Fruit fly (Drosophila melanogaster) whole organism, embryonic: ENCODE data around the gene Octbeta2R.

Experiments used
- ATbp ChIP-seq: fragments of 200-800 bp; sonication (Bioruptor generic); optimal IDR thresholded peaks from 2 replicates; lab custom pipeline; 2017; ENCODE audit warnings: missing biosample characterization, mild to moderate bottlenecking, missing genetic modification characterization, missing genetic modification reagents
- CG10654 ChIP-seq: fragments of 200-800 bp; sonication (Bioruptor generic); optimal IDR thresholded peaks from 2 replicates; lab custom pipeline; 2016; ENCODE audit warnings: missing biosample characterization, missing genetic modification characterization
- CG12391 ChIP-seq: fragments of 200-800 bp; sonication (Bioruptor generic); optimal IDR thresholded peaks from 3 replicates; lab custom pipeline; 2018; ENCODE audit warnings: missing biosample characterization, mild to moderate bottlenecking, missing genetic modification characterization, moderate library complexity
- CG13424 ChIP-seq: fragments of 200-800 bp; sonication (Bioruptor generic); optimal IDR thresholded peaks from 2 replicates; lab custom pipeline; 2019; ENCODE audit warnings: missing biosample characterization, mild to moderate bottlenecking, missing genetic modification characterization, moderate library complexity
- CG16779 ChIP-seq: fragments of 200-800 bp; sonication (Bioruptor generic); IDR thresholded peaks from 2 replicates; pipeline ENCODE4 v1.3.6; 2022; ENCODE audit warnings: missing biosample characterization, missing genetic modification characterization
- CG17328 ChIP-seq: fragments of 200-800 bp; sonication (Bioruptor generic); IDR thresholded peaks from 2 replicates; pipeline ENCODE4 v1.3.6; 2022; ENCODE audit warnings: missing biosample characterization, missing genetic modification characterization
- CG17359 ChIP-seq: fragments of 200-800 bp; sonication (Bioruptor generic); optimal IDR thresholded peaks from 3 replicates; lab custom pipeline; 2018; ENCODE audit warnings: missing biosample characterization, mild to moderate bottlenecking, missing genetic modification characterization, moderate library complexity
- CG1832 ChIP-seq: fragments of 200-800 bp; sonication (Bioruptor generic); optimal IDR thresholded peaks from 2 replicates; lab custom pipeline; 2017; ENCODE audit warnings: missing biosample characterization, mild to moderate bottlenecking, missing genetic modification characterization, inconsistent platforms
- CG2678 ChIP-seq: fragments of 200-800 bp; sonication (Bioruptor generic); optimal IDR thresholded peaks from 3 replicates; lab custom pipeline; 2019; ENCODE audit warnings: missing biosample characterization, mild to moderate bottlenecking, missing genetic modification characterization, moderate library complexity
- CG30403 ChIP-seq: fragments of 200-800 bp; sonication (Bioruptor generic); optimal IDR thresholded peaks from 3 replicates; lab custom pipeline; 2016; ENCODE audit warnings: missing biosample characterization, missing genetic modification characterization
- CG4707 ChIP-seq: fragments of 200-800 bp; sonication (Bioruptor generic); optimal IDR thresholded peaks from 2 replicates; lab custom pipeline; 2018; ENCODE audit warnings: missing biosample characterization, mild to moderate bottlenecking, missing genetic modification characterization, moderate library complexity
- CG7357 ChIP-seq: fragments of 200-800 bp; sonication (Bioruptor generic); IDR thresholded peaks from 3 replicates; pipeline ENCODE4 v1.3.6; 2022; ENCODE audit warnings: missing biosample characterization, missing genetic modification characterization
- CG7839 ChIP-seq: fragments of 200-800 bp; sonication (Bioruptor generic); optimal IDR thresholded peaks from 3 replicates; lab custom pipeline; 2018; ENCODE audit warnings: missing biosample characterization, mild to moderate bottlenecking, missing genetic modification characterization, moderate library complexity
- CG9609 ChIP-seq: fragments of 200-800 bp; sonication (Bioruptor generic); optimal IDR thresholded peaks from 3 replicates; lab custom pipeline; 2016; ENCODE audit warnings: missing biosample characterization, missing genetic modification characterization
- CG9817 ChIP-seq: fragments of 200-800 bp; sonication (Bioruptor generic); optimal IDR thresholded peaks from 2 replicates; lab custom pipeline; 2018; ENCODE audit warnings: missing biosample characterization, mild to moderate bottlenecking, missing genetic modification characterization, moderate library complexity
- D19A ChIP-seq: fragments of 200-800 bp; optimal IDR thresholded peaks from 3 replicates; lab custom pipeline; 2019; ENCODE audit warnings: missing biosample characterization, mild to moderate bottlenecking, missing genetic modification characterization, moderate library complexity
- Dip2 ChIP-seq: fragments of 200-800 bp; sonication (Bioruptor generic); IDR thresholded peaks from 2 replicates; pipeline ENCODE4 v1.3.6; 2022; ENCODE audit warnings: missing biosample characterization, missing genetic modification characterization
- HmgZ ChIP-seq: fragments of 200-800 bp; sonication (Bioruptor generic); optimal IDR thresholded peaks from 2 replicates; lab custom pipeline; 2018; ENCODE audit warnings: missing biosample characterization, mild to moderate bottlenecking, missing genetic modification characterization
- Hr51 ChIP-seq, 2 experiments: fragments of 200-800 bp; sonication (Bioruptor generic); optimal IDR thresholded peaks; 2 replicates in 1 of 2; 3 replicates in 1 of 2; lab custom pipeline; 2016 to 2018; ENCODE audit warnings: missing biosample characterization in 2 of 2, missing genetic modification characterization in 2 of 2, mild to moderate bottlenecking in 1 of 2, moderate library complexity in 1 of 2
- Hr78 ChIP-seq, 2 experiments: fragments of 200-800 bp in 1 of 2; fragments of >200 bp in 1 of 2; sonication (Bioruptor generic) in 1 of 2; optimal IDR thresholded peaks; 2 replicates each; lab custom pipeline; 2017 to 2019; ENCODE audit warnings: missing biosample characterization in 2 of 2, missing genetic modification characterization in 2 of 2, mild to moderate bottlenecking in 1 of 2, moderate library complexity in 1 of 2
- Lpt ChIP-seq: fragments of >200 bp; optimal IDR thresholded peaks from 2 replicates; lab custom pipeline; 2018; ENCODE audit warnings: missing biosample characterization, missing genetic modification characterization
- Med ChIP-seq: fragments of 200-800 bp; sonication (Bioruptor generic); peaks from one replicate; lab custom pipeline; 2016; ENCODE audit warnings: missing biosample characterization, missing genetic modification characterization, mild to moderate bottlenecking, inconsistent platforms, moderate library complexity
- NK7.1 ChIP-seq: fragments of 200-800 bp; sonication (Bioruptor generic); optimal IDR thresholded peaks from 3 replicates; lab custom pipeline; 2016; ENCODE audit warnings: missing biosample characterization, missing genetic modification characterization
- Oli ChIP-seq: fragments of 200-800 bp; sonication (Bioruptor generic); optimal IDR thresholded peaks from 2 replicates; lab custom pipeline; 2018; ENCODE audit warnings: missing biosample characterization, mild to moderate bottlenecking, missing genetic modification characterization, moderate library complexity
- Optix ChIP-seq: fragments of 200-800 bp; sonication (Bioruptor generic); IDR thresholded peaks from 3 replicates; pipeline ENCODE4 v1.3.6; 2022; ENCODE audit warnings: missing biosample characterization, missing genetic modification characterization
- Pdp1 ChIP-seq, 2 experiments: fragments of 200-800 bp; sonication (Bioruptor generic); optimal IDR thresholded peaks; 3 replicates each; lab custom pipeline; 2016; ENCODE audit warnings: missing biosample characterization in 2 of 2, missing genetic modification characterization in 2 of 2, mild to moderate bottlenecking in 1 of 2, moderate library complexity in 1 of 2
- Ptx1 ChIP-seq: fragments of 200-800 bp; sonication (Bioruptor generic); IDR thresholded peaks from 2 replicates; pipeline ENCODE4 v1.3.6; 2022; ENCODE audit warnings: missing biosample characterization, missing genetic modification characterization
- Sox100B ChIP-seq: fragments of 200-800 bp; sonication (Bioruptor generic); optimal IDR thresholded peaks from 3 replicates; lab custom pipeline; 2018; ENCODE audit warnings: missing biosample characterization, mild to moderate bottlenecking, missing genetic modification characterization
- Sox102F ChIP-seq: fragments of 200-800 bp; sonication (Bioruptor generic); optimal IDR thresholded peaks from 2 replicates; lab custom pipeline; 2018; ENCODE audit warnings: missing biosample characterization, mild to moderate bottlenecking, missing genetic modification characterization, moderate library complexity
- TFAM ChIP-seq: fragments of 200-800 bp; sonication (Bioruptor generic); optimal IDR thresholded peaks from 2 replicates; lab custom pipeline; 2017; ENCODE audit warnings: missing biosample characterization, missing genetic modification characterization, inconsistent platforms
- abd-A ChIP-seq: fragments of 200-800 bp; sonication (Bioruptor generic); optimal IDR thresholded peaks from 3 replicates; lab custom pipeline; 2019; ENCODE audit warnings: missing biosample characterization, mild to moderate bottlenecking, missing genetic modification characterization, moderate library complexity
- ase ChIP-seq: fragments of 200-800 bp; sonication (Bioruptor generic); IDR thresholded peaks from 3 replicates; pipeline ENCODE4 v1.3.6; 2022; ENCODE audit warnings: missing biosample characterization, missing genetic modification characterization
- cas ChIP-seq: fragments of 200-800 bp; sonication (Bioruptor generic); IDR thresholded peaks from 2 replicates; pipeline ENCODE4 v1.3.6; 2022; ENCODE audit warnings: missing biosample characterization, missing genetic modification characterization
- ci ChIP-seq: fragments of 200-800 bp; sonication (Bioruptor generic); IDR thresholded peaks from 3 replicates; pipeline ENCODE4 v1.3.6; 2022; ENCODE audit warnings: missing biosample characterization, missing genetic modification characterization
- cwo ChIP-seq: fragments of 200-800 bp; sonication (Bioruptor generic); optimal IDR thresholded peaks from 3 replicates; lab custom pipeline; 2017; ENCODE audit warnings: missing biosample characterization, missing genetic modification characterization, mild to moderate bottlenecking, moderate library complexity, missing genetic modification reagents
- dm ChIP-seq: fragments of 200-800 bp; sonication (Bioruptor generic); optimal IDR thresholded peaks from 3 replicates; lab custom pipeline; 2016; ENCODE audit warnings: missing biosample characterization, missing genetic modification characterization
- dmrt99B ChIP-seq: fragments of 200-800 bp; sonication (Bioruptor generic); optimal IDR thresholded peaks from 2 replicates; lab custom pipeline; 2018; ENCODE audit warnings: missing biosample characterization, mild to moderate bottlenecking, missing genetic modification characterization, moderate library complexity
- ems ChIP-seq: fragments of 200-800 bp; sonication (Bioruptor generic); optimal IDR thresholded peaks from 3 replicates; lab custom pipeline; 2016; ENCODE audit warnings: missing biosample characterization, missing genetic modification characterization
- gem ChIP-seq: fragments of 200-800 bp; sonication (Bioruptor generic); optimal IDR thresholded peaks from 2 replicates; lab custom pipeline; 2019; ENCODE audit warnings: missing biosample characterization, mild to moderate bottlenecking, missing genetic modification characterization, moderate library complexity
- grau ChIP-seq: fragments of 200-800 bp; optimal IDR thresholded peaks from 3 replicates; lab custom pipeline; 2019; ENCODE audit warnings: missing biosample characterization, mild to moderate bottlenecking, missing genetic modification characterization, moderate library complexity
- jing ChIP-seq: fragments of 200-800 bp; sonication (Bioruptor generic); optimal IDR thresholded peaks from 2 replicates; lab custom pipeline; 2018; ENCODE audit warnings: missing biosample characterization, mild to moderate bottlenecking, missing genetic modification characterization
- luna ChIP-seq: fragments of 200-800 bp; sonication (Bioruptor generic); optimal IDR thresholded peaks from 2 replicates; lab custom pipeline; 2016; ENCODE audit warnings: missing biosample characterization, missing genetic modification characterization
- phol ChIP-seq: fragments of 200-800 bp; sonication (Bioruptor generic); optimal IDR thresholded peaks from 3 replicates; lab custom pipeline; 2018; ENCODE audit warnings: missing biosample characterization, mild to moderate bottlenecking, missing genetic modification characterization, moderate library complexity
- prd ChIP-seq, 3 experiments: fragments of >200 bp in 2 of 3; fragments of 200-800 bp in 1 of 3; sonication (Bioruptor generic) in 1 of 3; optimal IDR thresholded peaks in 2 of 3; IDR thresholded peaks in 1 of 3; 2 replicates in 2 of 3; 3 replicates in 1 of 3; pipeline versions ENCODE4 v1.3.6 to Lab custom; 2017 to 2022; ENCODE audit warnings: missing biosample characterization in 1 of 3, missing genetic modification characterization in 1 of 3
- run ChIP-seq: fragments of 200-800 bp; sonication (Bioruptor generic); optimal IDR thresholded peaks from 3 replicates; lab custom pipeline; 2018; ENCODE audit warnings: missing biosample characterization, mild to moderate bottlenecking, missing genetic modification characterization
- schlank ChIP-seq: fragments of 200-800 bp; sonication (Bioruptor generic); optimal IDR thresholded peaks from 2 replicates; lab custom pipeline; 2018; ENCODE audit warnings: missing biosample characterization, mild to moderate bottlenecking, missing genetic modification characterization
- unpg ChIP-seq: fragments of 200-800 bp; sonication (Bioruptor generic); optimal IDR thresholded peaks from 3 replicates; lab custom pipeline; 2018; ENCODE audit warnings: missing biosample characterization, mild to moderate bottlenecking, missing genetic modification characterization, moderate library complexity
- usp ChIP-seq: fragments of >200 bp; optimal IDR thresholded peaks from 2 replicates; lab custom pipeline; 2017; ENCODE audit warnings: missing biosample characterization, missing genetic modification characterization

The Octbeta2R gene

DNA sequence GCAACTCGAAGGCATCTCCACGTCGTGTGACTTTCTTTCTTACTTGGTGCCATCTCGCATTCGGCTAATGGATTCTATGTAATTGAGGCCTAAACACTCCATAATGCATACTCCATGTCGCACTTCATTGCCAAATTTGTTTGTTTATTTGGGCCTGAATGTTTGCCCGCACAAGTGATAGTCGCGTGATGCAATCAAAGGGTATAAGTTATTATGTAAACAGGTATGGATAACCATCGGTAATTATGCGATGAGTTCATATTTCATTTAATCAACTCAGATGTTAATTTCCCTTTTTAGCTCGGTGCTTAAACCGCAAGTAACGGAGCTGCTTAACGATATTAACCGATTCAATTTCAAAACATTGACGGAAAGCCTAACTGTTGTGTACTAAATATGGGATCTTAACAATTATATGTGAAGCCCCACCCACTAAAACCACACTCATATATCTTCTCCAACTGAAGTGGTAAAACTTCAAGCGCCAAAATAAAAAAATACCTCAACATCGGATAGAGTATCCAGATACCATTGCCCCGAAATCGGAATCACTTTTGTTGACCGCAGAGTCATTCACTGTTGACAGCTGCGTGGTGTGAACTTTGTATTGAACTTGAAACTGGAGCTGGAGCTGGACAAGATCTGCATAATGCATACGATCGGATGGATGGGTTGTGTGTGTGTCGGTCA is 49.2 kb upstream of the Octbeta2R start (continued):
- TF ChIP-seq run = peak; percentile 65
- TF ChIP-seq Pdp1 (GFP tag; optimal IDR thresholded peaks at IDR 0.05; lab: Kevin White, UChicago) = peak in 1 of 2 experiments; percentile 70
- TF ChIP-seq Med (GFP tag; lab: Kevin White, UChicago) = peak; percentile 65
- TF ChIP-seq Sox102F = peak; percentile 42
- peak; percentile 5 for TF ChIP-seq CG12391 (tag; lab: Kevin White, UChicago)
- TF ChIP-seq cas = no peak
- peak; percentile 6 for TF ChIP-seq cwo (GFP tag; lab: Kevin White, UChicago)
- TF ChIP-seq CG9817 (tag; lab: Kevin White, UChicago) = no peak
- no peak for TF ChIP-seq CG7357 (GFP tag; lab: Robert Waterston, UW)
- peak in 1 of 2 experiments; percentile 34 for TF ChIP-seq Hr51 (GFP tag; optimal IDR thresholded peaks at IDR 0.05; lab: Kevin White, UChicago)
- TF ChIP-seq ci (GFP tag; lab: Robert Waterston, UW) = 0 out of 3 replicates have a peak, but pooled peaks have one; percentile 51
- no peak for TF ChIP-seq HmgZ (tag; lab: Kevin White, UChicago)
- TF ChIP-seq grau (tag; lab: Kevin White, UChicago) = peak; percentile 3
- TF ChIP-seq D19A = peak; percentile 96
- no peak for TF ChIP-seq CG1832
- peak; percentile 18 for TF ChIP-seq unpg (GFP tag; lab: Kevin White, UChicago)
- peak; percentile 29 for TF ChIP-seq CG2678 (tag; lab: Kevin White, UChicago)
- TF ChIP-seq schlank = no peak
- no peak for TF ChIP-seq NK7.1 (GFP tag; lab: Kevin White, UChicago)
- TF ChIP-seq Dip2 = no peak
- no peak for TF ChIP-seq CG30403
- peak; percentile 26 for TF ChIP-seq jing (GFP tag; lab: Kevin White, UChicago)
- no peak for TF ChIP-seq TFAM (GFP tag; lab: Kevin White, UChicago)
- peak; percentile 44 for TF ChIP-seq gem (tag; lab: Kevin White, UChicago)
- 0 out of 2 replicates have a peak, but pooled peaks have one; percentile 19 for TF ChIP-seq CG17328
- TF ChIP-seq CG10654 (GFP tag; lab: Kevin White, UChicago) = no peak
- no peak for TF ChIP-seq CG16779 (GFP tag; lab: Robert Waterston, UW)
- peak; percentile 47 for TF ChIP-seq Oli (tag; lab: Kevin White, UChicago)
- TF ChIP-seq ase (GFP tag; lab: Robert Waterston, UW) = 0 out of 3 replicates have a peak, but pooled peaks have one; percentile 7
- peak; percentile 33 for TF ChIP-seq CG17359
- TF ChIP-seq dmrt99B = peak; percentile 32
- TF ChIP-seq Lpt (GFP tag; lab: Kevin White, UChicago) = no peak
- no peak for TF ChIP-seq dm (GFP tag; lab: Kevin White, UChicago)
- TF ChIP-seq CG13424 (tag; lab: Kevin White, UChicago) = peak; percentile 15
- TF ChIP-seq Hr78 (GFP tag; optimal IDR thresholded peaks at IDR 0.05; lab: Kevin White, UChicago) = peak in 1 of 2 experiments; percentile 80
- no peak for TF ChIP-seq ems (GFP tag; lab: Kevin White, UChicago)
- TF ChIP-seq Sox100B (GFP tag; lab: Kevin White, UChicago) = peak; percentile 15
- TF ChIP-seq CG4707 (GFP tag; lab: Kevin White, UChicago) = peak; percentile 16
- no peak for TF ChIP-seq luna (GFP tag; lab: Kevin White, UChicago)
- peak; percentile 25 for TF ChIP-seq CG7839 (tag; lab: Kevin White, UChicago)
- no peak for TF ChIP-seq prd (optimal IDR thresholded peaks at IDR 0.05; lab: Kevin White, UChicago)
- TF ChIP-seq prd (GFP tag; IDR thresholded peaks at IDR 0.05; lab: Robert Waterston, UW) = peak; percentile 6; the same call in 1 of the 3 replicates
- no peak for TF ChIP-seq CG9609 (GFP tag; lab: Kevin White, UChicago)
- TF ChIP-seq usp (GFP tag; lab: Kevin White, UChicago) = no peak
- TF ChIP-seq ATbp = peak; percentile 43
- no peak for TF ChIP-seq abd-A (tag; lab: Kevin White, UChicago)
- TF ChIP-seq Ptx1 (GFP tag; lab: Robert Waterston, UW) = 0 out of 2 replicates have a peak, but pooled peaks have one; percentile 29
- TF ChIP-seq phol (tag; lab: Kevin White, UChicago) = peak; percentile 6
- 0 out of 3 replicates have a peak, but pooled peaks have one; percentile 26 for TF ChIP-seq Optix (GFP tag; lab: Robert Waterston, UW)
